Fruit fly (Drosophila melanogaster): ENCODE results near the gene CG7536.

CG7536 gene

dm6 chrX:18136059-18136458 lies 47.7 kb upstream of the CG7536 start (continued):
- no peak for TF ChIP-seq CG10669 (GFP tag; optimal IDR thresholded peaks at IDR 0.05)
- TF ChIP-seq CG32006 (GFP tag; optimal IDR thresholded peaks at IDR 0.05) = peak; percentile 67
- no peak for TF ChIP-seq CG6163 (GFP tag; IDR thresholded peaks at IDR 0.05)
- TF ChIP-seq eg (GFP tag; IDR thresholded peaks at IDR 0.05) = peak; percentile 63; the same call in 2 of the 3 replicates
- peak in 1 of 2 experiments; percentile 0 for TF ChIP-seq salr (GFP tag; optimal IDR thresholded peaks at IDR 0.05)

dm6 chrX:18130168-18130567 lies 41.8 kb upstream of the CG7536 start, which contains the start of gene CG43133:
Gene CG43133 (minus strand): TSS chrX:18130178.
- TF ChIP-seq svp (GFP tag) (peak; percentile 88), CG34406 (GFP tag; optimal IDR thresholded peaks at IDR 0.05) (no peak), acj6 (GFP tag; optimal IDR thresholded peaks at IDR 0.05) (no peak), Eip78C (GFP tag) (peak; percentile 54), Blimp-1 (GFP tag; optimal IDR thresholded peaks at IDR 0.05) (no peak)

- no peak for TF ChIP-seq Eip93F (GFP tag; optimal IDR thresholded peaks at IDR 0.05)
- no peak for TF ChIP-seq vri (GFP tag; optimal IDR thresholded peaks at IDR 0.05)
- no peak for TF ChIP-seq CG10631 (GFP tag; optimal IDR thresholded peaks at IDR 0.05)
- TF ChIP-seq eg (GFP tag; IDR thresholded peaks at IDR 0.05) = no peak
- TF ChIP-seq dac (GFP tag; optimal IDR thresholded peaks at IDR 0.05) = no peak
- TF ChIP-seq CG8632 (GFP tag; optimal IDR thresholded peaks at IDR 0.05) = no peak
- TF ChIP-seq CG9139 (GFP tag; optimal IDR thresholded peaks at IDR 0.05) = no peak
- no peak for TF ChIP-seq CG8119 (GFP tag; IDR thresholded peaks at IDR 0.05)
- TF ChIP-seq CG11762 (GFP tag; optimal IDR thresholded peaks at IDR 0.05; ENCODE audit: insufficient read depth) = no peak
- no peak for TF ChIP-seq svp (GFP tag)
Observed at dm6 chrX:18129297-18129696, 41.0 kb upstream of the CG7536 start.

dm6 chrX:18125520-18125919 lies 37.2 kb upstream of the CG7536 start:
- 0 out of 3 replicates have a peak, but pooled peaks have one; percentile 13 for TF ChIP-seq CG8119 (GFP tag; IDR thresholded peaks at IDR 0.05)
- no peak for TF ChIP-seq Ets96B (tag; optimal IDR thresholded peaks at IDR 0.05)

dm6 chrX:18118519-18118918 lies 30.2 kb upstream of the CG7536 start:
- TF ChIP-seq CG10631 (GFP tag; optimal IDR thresholded peaks at IDR 0.05) = no peak
- no peak for TF ChIP-seq fkh (GFP tag; optimal IDR thresholded peaks at IDR 0.05)
- TF ChIP-seq Eip93F (GFP tag; optimal IDR thresholded peaks at IDR 0.05) = no peak
- TF ChIP-seq lz (GFP tag; optimal IDR thresholded peaks at IDR 0.05) = no peak
- no peak for TF ChIP-seq CG6792 (GFP tag; optimal IDR thresholded peaks at IDR 0.05)
- TF ChIP-seq fd85E (GFP tag; optimal IDR thresholded peaks at IDR 0.05) = no peak
- TF ChIP-seq dac (GFP tag; optimal IDR thresholded peaks at IDR 0.05) = no peak

- TF ChIP-seq Lpt (GFP tag; optimal IDR thresholded peaks at IDR 0.05) = no peak
- TF ChIP-seq dsx (GFP tag; optimal IDR thresholded peaks at IDR 0.05; ENCODE audit: poor library complexity, severe bottlenecking) = no peak
- no peak for TF ChIP-seq Ets21C (GFP tag; optimal IDR thresholded peaks at IDR 0.05)
Observed at dm6 chrX:18116811-18117383, 28.6 kb upstream of the CG7536 start, which contains the start of gene wupA. Gene wupA (minus strand): TSS chrX:18116922.

dm6 chrX:18114770-18115169 lies 26.4 kb upstream of the CG7536 start:
- no peak for TF ChIP-seq Met (GFP tag; optimal IDR thresholded peaks at IDR 0.05)
- TF ChIP-seq Sox102F (GFP tag; optimal IDR thresholded peaks at IDR 0.05) = no peak
- TF ChIP-seq Ets96B (tag; optimal IDR thresholded peaks at IDR 0.05) = no peak
- TF ChIP-seq CG34406 (GFP tag; optimal IDR thresholded peaks at IDR 0.05) = no peak
- TF ChIP-seq Sox14 (GFP tag; optimal IDR thresholded peaks at IDR 0.05) = no peak
- TF ChIP-seq net (GFP tag; optimal IDR thresholded peaks at IDR 0.05) = no peak
- TF ChIP-seq fd59A (GFP tag; optimal IDR thresholded peaks at IDR 0.05) = no peak
- no peak for TF ChIP-seq Sox15 (GFP tag; optimal IDR thresholded peaks at IDR 0.05)
- no peak for TF ChIP-seq CG31627 (GFP tag; optimal IDR thresholded peaks at IDR 0.05)
- TF ChIP-seq Ets21C (GFP tag; optimal IDR thresholded peaks at IDR 0.05) = no peak
